Worm (Caenorhabditis elegans): ENCODE data around the gene cat-2.

DNA sequence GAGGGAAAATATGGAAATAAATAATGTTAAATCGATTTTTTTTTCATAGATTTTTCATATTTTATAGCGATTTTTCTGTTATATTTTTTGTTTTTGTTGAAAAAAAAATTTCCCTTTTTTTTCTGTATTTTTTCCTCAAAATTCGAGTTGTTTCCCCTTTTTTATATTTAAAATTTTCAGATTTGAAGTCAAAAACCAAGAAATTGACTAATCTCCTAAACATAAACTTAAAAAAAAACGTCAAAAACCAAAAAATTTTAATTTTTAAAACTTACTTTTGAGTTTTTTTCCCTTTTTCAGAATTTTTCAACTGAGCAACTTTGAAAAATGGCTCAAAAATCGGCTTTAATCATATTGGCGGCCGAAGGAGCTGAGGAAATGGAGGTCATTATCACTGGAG, 32.7 kb downstream of the cat-2 start, which contains the start of gene djr-1.1:
- TF ChIP-seq fkh-10 (GFP tag; optimal IDR thresholded peaks at IDR 0.05), result no peak
- no peak for TF ChIP-seq nhr-77 (tag; optimal IDR thresholded peaks at IDR 0.05)
- no peak for TF ChIP-seq attf-4 (tag; optimal IDR thresholded peaks at IDR 0.05)
- no peak for TF ChIP-seq pha-4 (GFP tag; IDR thresholded peaks at IDR 0.05)
- no peak for TF ChIP-seq pha-4 (tag; optimal IDR thresholded peaks at IDR 0.05)
- no peak for TF ChIP-seq lin-29 (GFP tag; IDR thresholded peaks at IDR 0.05)
- TF ChIP-seq Y75B8A.6 (GFP tag; IDR thresholded peaks at IDR 0.05), result no peak
- no peak for TF ChIP-seq madf-5 (GFP tag; IDR thresholded peaks at IDR 0.05)
- TF ChIP-seq F49E8.2 (tag; optimal IDR thresholded peaks at IDR 0.05; ENCODE audit: borderline replicate concordance), result no peak
- no peak for TF ChIP-seq egl-27 (tag; optimal IDR thresholded peaks at IDR 0.05)
- TF ChIP-seq ama-1 (optimal IDR thresholded peaks at IDR 0.05), result no peak
